Worm (Caenorhabditis elegans) whole organism, L4 larva: Measurements from ENCODE around the gene tag-77.
A peak's percentile ranks its signal among the peaks of the same experiment; 100 is the strongest.

ENCODE experiments used
- D1046.2 ChIP-seq: fragments of 200-800 bp; sonication (Bioruptor generic); IDR thresholded peaks from 2 replicates; pipeline ENCODE4 v1.3.6; 2022; ENCODE audit warnings: missing genetic modification characterization, missing compliant biosample characterization
- F37D6.2 ChIP-seq: sonication (generic microtip); optimal IDR thresholded peaks from 2 replicates; lab custom pipeline; 2016; ENCODE audit warnings: mild to moderate bottlenecking, missing genetic modification characterization, missing compliant biosample characterization
- T26A8.4 ChIP-seq: fragments of 200-800 bp; sonication (Bioruptor generic); IDR thresholded peaks from 2 replicates; pipeline ENCODE4 v1.3.6; 2022; ENCODE audit warnings: missing genetic modification characterization, missing compliant biosample characterization
- ZK337.2 ChIP-seq: fragments of 200-800 bp; sonication (Bioruptor generic); IDR thresholded peaks from 2 replicates; pipeline ENCODE4 v1.3.6; 2022; ENCODE audit warnings: missing genetic modification reagents, missing genetic modification characterization, missing compliant biosample characterization
- aha-1 ChIP-seq: fragments of 150-350 bp; peaks from one replicate; lab custom pipeline; 2014; ENCODE audit warnings: missing biosample characterization, missing genetic modification characterization
- arid-1 ChIP-seq: fragments of 200-800 bp; sonication (Bioruptor generic); conservative IDR thresholded peaks from 2 replicates; pipeline ENCODE4 v1.3.6; 2022; ENCODE audit warnings: missing genetic modification reagents, missing genetic modification characterization, missing compliant biosample characterization
- ceh-20 ChIP-seq: fragments of 200-800 bp; sonication (Bioruptor generic); IDR thresholded peaks from 2 replicates; pipeline ENCODE4 v1.3.6; 2022; ENCODE audit warnings: missing genetic modification reagents, missing genetic modification characterization, missing compliant biosample characterization
- ceh-28 ChIP-seq: fragments of 150-350 bp; optimal IDR thresholded peaks from 2 replicates; lab custom pipeline; 2014; ENCODE audit warnings: missing biosample characterization, missing genetic modification reagents, missing genetic modification characterization
- ceh-82 ChIP-seq: sonication (generic microtip); optimal IDR thresholded peaks from 2 replicates; lab custom pipeline; 2017; ENCODE audit warnings: missing biosample characterization, missing genetic modification characterization
- daf-16 ChIP-seq, 3 experiments: sonication (generic microtip); optimal IDR thresholded peaks; 2 replicates each; lab custom pipeline; 2016 to 2017; ENCODE audit warnings: missing genetic modification characterization in 3 of 3, missing genetic modification reagents in 3 of 3, mild to moderate bottlenecking in 2 of 3, missing compliant biosample characterization in 2 of 3, missing biosample characterization in 1 of 3, moderate library complexity in 1 of 3
- dmd-6 ChIP-seq: fragments of 200-800 bp; sonication (Bioruptor generic); IDR thresholded peaks from 2 replicates; pipeline ENCODE4 v1.3.6; 2022; ENCODE audit warnings: missing genetic modification reagents, missing genetic modification characterization, missing compliant biosample characterization
- dmd-8 ChIP-seq: fragments of 200-800 bp; sonication (Bioruptor generic); IDR thresholded peaks from 2 replicates; pipeline ENCODE4 v1.3.6; 2022; ENCODE audit warnings: missing genetic modification characterization, missing compliant biosample characterization
- dve-1 ChIP-seq: sonication (generic microtip); optimal IDR thresholded peaks from 2 replicates; lab custom pipeline; 2017; ENCODE audit warnings: antibody characterized with exemption, mild to moderate bottlenecking, missing genetic modification characterization, missing compliant biosample characterization; ENCODE audit not compliant: insufficient read depth
- egl-27 ChIP-seq: sonication (generic microtip); optimal IDR thresholded peaks from 3 replicates; lab custom pipeline; 2017; ENCODE audit warnings: missing biosample characterization, missing genetic modification reagents, missing genetic modification characterization
- fos-1 ChIP-seq: fragments of 150-350 bp; optimal IDR thresholded peaks from 2 replicates; lab custom pipeline; 2014; ENCODE audit warnings: missing biosample characterization, missing genetic modification characterization
- hlh-11 ChIP-seq: fragments of 200-800 bp; sonication (Bioruptor generic); optimal IDR thresholded peaks from 2 replicates; lab custom pipeline; 2018; ENCODE audit warnings: mild to moderate bottlenecking, missing genetic modification characterization, missing compliant biosample characterization
- hlh-30 ChIP-seq: sonication (generic microtip); optimal IDR thresholded peaks from 2 replicates; lab custom pipeline; 2017; ENCODE audit warnings: antibody characterized with exemption, mild to moderate bottlenecking, missing genetic modification characterization, missing compliant biosample characterization; ENCODE audit not compliant: insufficient read depth
- lim-7 ChIP-seq: fragments of 200-800 bp; sonication (Bioruptor generic); IDR thresholded peaks from 2 replicates; pipeline ENCODE4 v1.3.6; 2022; ENCODE audit warnings: missing genetic modification characterization, missing compliant biosample characterization
- lin-13 ChIP-seq: fragments of 150-350 bp; optimal IDR thresholded peaks from 2 replicates; lab custom pipeline; 2014; ENCODE audit warnings: missing biosample characterization, missing genetic modification reagents, missing genetic modification characterization
- lin-38 ChIP-seq: fragments of 200-800 bp; sonication (Bioruptor generic); IDR thresholded peaks from 2 replicates; pipeline ENCODE4 v1.3.6; 2022; ENCODE audit warnings: missing genetic modification reagents, missing genetic modification characterization, missing compliant biosample characterization
- madf-5 ChIP-seq, 2 experiments: fragments of 200-800 bp; sonication (Bioruptor generic); IDR thresholded peaks; 2 replicates each; pipeline ENCODE4 v1.3.6; 2022; ENCODE audit warnings: missing compliant biosample characterization in 2 of 2, missing genetic modification characterization in 2 of 2
- mdt-29 ChIP-seq: fragments of 200-800 bp; sonication (Bioruptor generic); IDR thresholded peaks from 2 replicates; pipeline ENCODE4 v1.3.6; 2022; ENCODE audit warnings: missing genetic modification reagents, missing genetic modification characterization, missing compliant biosample characterization
- mes-2 ChIP-seq: sonication (generic microtip); optimal IDR thresholded peaks from 2 replicates; lab custom pipeline; 2016; ENCODE audit warnings: missing genotype, mild to moderate bottlenecking, missing genetic modification characterization, missing compliant biosample characterization; ENCODE audit not compliant: poor library complexity, severe bottlenecking
- nhr-10 ChIP-seq: fragments of 150-350 bp; optimal IDR thresholded peaks from 2 replicates; lab custom pipeline; 2014; ENCODE audit warnings: missing biosample characterization, missing genetic modification characterization
- nhr-102 ChIP-seq: sonication (generic microtip); optimal IDR thresholded peaks from 2 replicates; lab custom pipeline; 2016; ENCODE audit warnings: mild to moderate bottlenecking, missing genetic modification characterization, moderate library complexity, missing compliant biosample characterization
- nhr-111 ChIP-seq: fragments of 200-800 bp; sonication (Bioruptor generic); optimal IDR thresholded peaks from 2 replicates; lab custom pipeline; 2018; ENCODE audit warnings: mild to moderate bottlenecking, missing genetic modification characterization, missing compliant biosample characterization
- nhr-28 ChIP-seq: fragments of 150-350 bp; optimal IDR thresholded peaks from 2 replicates; lab custom pipeline; 2014; ENCODE audit warnings: missing biosample characterization, missing genetic modification characterization
- nhr-41 ChIP-seq: fragments of 200-800 bp; sonication (Bioruptor generic); IDR thresholded peaks from 2 replicates; pipeline ENCODE4 v1.3.6; 2022; ENCODE audit warnings: missing genetic modification reagents, missing genetic modification characterization, missing compliant biosample characterization
- nhr-42 ChIP-seq: fragments of 200-800 bp; sonication (Bioruptor generic); IDR thresholded peaks from 2 replicates; pipeline ENCODE4 v1.3.6; 2022; ENCODE audit warnings: missing genetic modification characterization, missing compliant biosample characterization
- nhr-76 ChIP-seq: fragments of 150-350 bp; optimal IDR thresholded peaks from 2 replicates; lab custom pipeline; 2014; ENCODE audit warnings: missing biosample characterization, missing genetic modification characterization
- nhr-77 ChIP-seq: fragments of 150-350 bp; optimal IDR thresholded peaks from 2 replicates; lab custom pipeline; 2014; ENCODE audit warnings: missing biosample characterization, missing genetic modification characterization
- php-3 ChIP-seq: fragments of 200-800 bp; sonication (Bioruptor generic); IDR thresholded peaks from 2 replicates; pipeline ENCODE4 v1.3.6; 2022; ENCODE audit warnings: missing genetic modification reagents, missing genetic modification characterization, missing compliant biosample characterization
- pqm-1 ChIP-seq: sonication (generic microtip); optimal IDR thresholded peaks from 2 replicates; lab custom pipeline; 2017; ENCODE audit warnings: missing biosample characterization, missing genetic modification characterization
- snpc-1.2 ChIP-seq: fragments of 200-800 bp; sonication (Bioruptor generic); IDR thresholded peaks from 2 replicates; pipeline ENCODE4 v1.3.6; 2022; ENCODE audit warnings: missing genetic modification reagents, missing genetic modification characterization, missing compliant biosample characterization
- zip-11 ChIP-seq: fragments of 200-800 bp; sonication (Bioruptor generic); IDR thresholded peaks from 2 replicates; pipeline ENCODE4 v1.3.6; 2022; ENCODE audit warnings: missing genetic modification characterization, missing compliant biosample characterization

Gene tag-77

DNA sequence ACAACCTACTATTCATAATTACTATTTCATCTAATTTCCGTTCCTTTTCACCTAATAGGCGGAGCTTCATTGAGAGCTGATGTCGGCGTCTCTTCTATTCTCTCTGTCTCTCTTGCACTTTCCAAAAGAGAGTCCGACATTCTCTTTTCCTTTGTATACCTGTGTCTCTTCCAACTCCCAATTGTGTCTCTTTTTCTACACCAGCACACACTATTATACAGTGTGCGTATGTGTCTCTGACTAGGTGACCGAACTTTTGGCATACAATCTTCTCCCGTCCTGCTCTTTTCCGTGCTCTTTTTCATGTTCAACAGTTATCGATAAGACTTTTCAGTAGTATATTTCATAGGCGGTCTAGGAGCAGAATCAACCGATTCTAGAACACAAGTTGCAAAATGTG is 29.9 kb upstream of the tag-77 start:
- TF ChIP-seq mes-2 (tag; lab: Kevin White, UChicago) (peak; percentile 61), hlh-11 (tag; lab: Kevin White, UChicago) (peak; percentile 66), dmd-6 (GFP tag; lab: Robert Waterston, UW) (peak; percentile 73), dve-1 (peak; percentile 44), nhr-41 (0 out of 2 replicates have a peak, but pooled peaks have one; percentile 21), nhr-28 (tag; lab: Kevin White, UChicago) (peak; percentile 71), mdt-29 (no peak), nhr-77 (peak; percentile 18), daf-16 (GFP tag; optimal IDR thresholded peaks at IDR 0.05; lab: Kevin White, UChicago) (no peak), daf-16 (tag; optimal IDR thresholded peaks at IDR 0.05; lab: Kevin White, UChicago) (peak; percentile 48), nhr-42 (GFP tag; lab: Robert Waterston, UW) (no peak), fos-1 (tag; lab: Kevin White, UChicago) (no peak), pqm-1 (tag; lab: Kevin White, UChicago) (peak; percentile 82)

DNA sequence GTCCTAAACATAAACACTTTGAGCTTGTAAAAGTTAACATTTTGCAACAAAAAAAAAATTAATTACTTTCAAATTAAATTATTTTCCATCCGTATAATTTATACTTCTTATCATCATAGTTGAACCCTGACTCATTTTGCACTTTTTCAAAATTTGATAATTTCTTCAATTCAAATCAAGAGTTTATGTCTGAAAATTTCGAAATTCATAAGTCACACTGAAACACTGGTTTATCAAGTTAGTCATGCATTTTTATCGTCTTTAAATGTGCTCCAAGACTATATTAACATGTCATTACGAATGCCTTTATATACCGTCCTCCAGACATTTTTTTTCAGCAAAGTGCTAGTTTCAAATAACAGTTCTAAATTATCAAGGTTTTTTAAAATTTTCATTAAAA is 29.3 kb upstream of the tag-77 start:
- TF ChIP-seq egl-27, result no peak
- TF ChIP-seq madf-5 (GFP tag; IDR thresholded peaks at IDR 0.05; lab: Robert Waterston, UW), result no peak
- no peak for TF ChIP-seq ceh-20
- peak; percentile 94 for TF ChIP-seq pqm-1 (tag; lab: Kevin White, UChicago)
- no peak for TF ChIP-seq F37D6.2 (tag; lab: Kevin White, UChicago)
- no peak for TF ChIP-seq ZK337.2 (GFP tag; lab: Robert Waterston, UW)
- no peak for TF ChIP-seq dmd-8
- TF ChIP-seq daf-16 (GFP tag; optimal IDR thresholded peaks at IDR 0.05; lab: Kevin White, UChicago), result no peak
- peak; percentile 21 for TF ChIP-seq daf-16 (tag; optimal IDR thresholded peaks at IDR 0.05; lab: Kevin White, UChicago)
- no peak for TF ChIP-seq D1046.2 (GFP tag; lab: Robert Waterston, UW)
- TF ChIP-seq nhr-10 (tag; lab: Kevin White, UChicago), result no peak
- no peak for TF ChIP-seq arid-1 (GFP tag; lab: Robert Waterston, UW)
- no peak for TF ChIP-seq nhr-76
- TF ChIP-seq ceh-82, result no peak
- TF ChIP-seq lin-13 (GFP tag; lab: Kevin White, UChicago), result no peak
- peak; percentile 53 for TF ChIP-seq php-3 (GFP tag; lab: Robert Waterston, UW)
- TF ChIP-seq nhr-102 (tag; lab: Kevin White, UChicago), result no peak
- TF ChIP-seq T26A8.4, result no peak
- peak; percentile 1 for TF ChIP-seq hlh-30 (tag; lab: Kevin White, UChicago)
- TF ChIP-seq ceh-28 (tag; lab: Kevin White, UChicago), result no peak
- peak; percentile 24 for TF ChIP-seq nhr-77
- TF ChIP-seq dve-1, result peak; percentile 43
- TF ChIP-seq dmd-6 (GFP tag; lab: Robert Waterston, UW), result peak; percentile 80
- TF ChIP-seq nhr-28 (tag; lab: Kevin White, UChicago), result peak; percentile 81
- TF ChIP-seq hlh-11 (tag; lab: Kevin White, UChicago), result peak; percentile 36
- TF ChIP-seq nhr-111 (GFP tag; lab: Kevin White, UChicago), result no peak

DNA sequence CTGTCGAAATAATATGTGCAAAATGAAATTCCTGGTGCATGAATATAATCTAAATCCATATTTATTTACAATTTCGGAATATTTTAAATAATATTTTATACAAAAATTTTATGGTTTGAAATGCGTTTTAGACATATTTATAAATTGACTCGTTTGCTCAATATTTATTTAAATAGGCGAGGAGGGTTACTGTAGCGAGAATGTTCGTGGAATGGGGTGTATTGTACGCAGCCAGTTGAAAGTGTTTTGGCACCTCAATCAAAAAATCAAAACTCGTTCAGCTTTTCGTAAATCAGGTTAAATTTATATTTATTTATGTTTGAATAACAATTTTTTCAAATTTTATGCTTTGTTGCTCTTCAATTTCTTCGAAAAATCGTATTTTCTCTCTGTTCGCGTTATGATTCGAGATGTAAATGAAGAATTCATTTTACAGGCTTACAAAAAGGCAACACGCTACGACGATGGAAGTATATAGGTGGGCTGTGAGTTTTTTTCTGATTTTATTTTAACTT is 28.4 kb upstream of the tag-77 start, which contains the start of gene hyl-1:
Gene hyl-1 (plus strand): TSS at position 465 of the 515 bp plus-strand sequence.
- no peak for TF ChIP-seq nhr-10 (tag; lab: Kevin White, UChicago)
- no peak for TF ChIP-seq lim-7 (GFP tag; lab: Robert Waterston, UW)
- TF ChIP-seq nhr-77, result no peak
- 0 out of 2 replicates have a peak, but pooled peaks have one; percentile 19 for TF ChIP-seq zip-11 (GFP tag; lab: Robert Waterston, UW)
- peak; percentile 65 for TF ChIP-seq snpc-1.2
- peak; percentile 40; the same call in 1 of the 2 replicates for TF ChIP-seq lin-38 (GFP tag; lab: Robert Waterston, UW)
- TF ChIP-seq aha-1 (tag; lab: Kevin White, UChicago), result peak; percentile 78
